Fruit fly (Drosophila melanogaster): ENCODE data around the gene Ddrgk1.

- TF ChIP-seq CG17806 (tag; optimal IDR thresholded peaks at IDR 0.05) (peak; percentile 8), CG32121 (GFP tag; IDR thresholded peaks at IDR 0.05) (peak; percentile 37; the same call in 1 of the 2 replicates), EcR (GFP tag; optimal IDR thresholded peaks at IDR 0.05) (peak; percentile 51), Pif1B (GFP tag; optimal IDR thresholded peaks at IDR 0.05) (no peak), CG14655 (GFP tag; optimal IDR thresholded peaks at IDR 0.05) (no peak), CG8159 (tag; optimal IDR thresholded peaks at IDR 0.05) (no peak), Ets98B (GFP tag; IDR thresholded peaks at IDR 0.05) (no peak), D1 (tag; optimal IDR thresholded peaks at IDR 0.05) (no peak), fd96Ca (GFP tag; IDR thresholded peaks at IDR 0.05) (no peak)
Measured at dm6 chr3R:21214693-21215145, at the start of gene Ddrgk1.
